Worm (Caenorhabditis elegans) whole organism, L3 larva: ENCODE data around the gene str-250.

Source experiments
- ceh-16 ChIP-seq: sonication (generic microtip); optimal IDR thresholded peaks from 2 replicates; lab custom pipeline; 2017; ENCODE audit warnings: missing biosample characterization, missing genetic modification characterization
- nhr-25 ChIP-seq: sonication (generic microtip); optimal IDR thresholded peaks from 2 replicates; lab custom pipeline; 2017; ENCODE audit warnings: missing biosample characterization, missing genetic modification characterization
- nhr-77 ChIP-seq: fragments of 150-350 bp; optimal IDR thresholded peaks from 2 replicates; lab custom pipeline; 2014; ENCODE audit warnings: missing biosample characterization, missing genetic modification characterization
- pha-4 ChIP-seq: fragments of 150-350 bp; optimal IDR thresholded peaks from 2 replicates; lab custom pipeline; 2014; ENCODE audit warnings: missing biosample characterization, missing genetic modification reagents, missing genetic modification characterization
- skn-1 ChIP-seq: fragments of 150-350 bp; optimal IDR thresholded peaks from 2 replicates; lab custom pipeline; 2014; ENCODE audit warnings: missing biosample characterization, missing genetic modification characterization
- snpc-4 ChIP-seq: fragments of 150-350 bp; optimal IDR thresholded peaks from 2 replicates; lab custom pipeline; 2014; ENCODE audit warnings: missing biosample characterization, missing genetic modification characterization

DNA sequence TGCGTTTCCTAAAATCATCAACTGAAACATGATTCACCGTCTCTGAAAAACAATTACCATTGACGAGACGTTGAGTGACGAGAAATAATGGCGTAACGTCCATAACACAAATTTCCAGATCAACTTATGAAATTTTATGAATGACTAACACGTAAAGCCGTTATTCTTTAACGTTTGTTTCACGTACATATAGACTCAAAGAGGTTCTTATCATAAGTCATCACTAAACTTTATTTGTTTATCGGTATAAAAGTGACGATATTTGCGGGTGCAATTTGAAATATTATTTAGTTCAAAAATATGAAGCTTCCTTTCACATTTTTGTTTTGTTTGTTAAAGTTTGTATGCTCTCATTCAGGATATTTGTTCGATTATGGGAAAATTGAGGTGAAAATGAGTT is 19.2 kb upstream of the str-250 start, which contains the start of gene oac-3:
- TF ChIP-seq nhr-25 (tag; lab: Kevin White, UChicago) (no peak), skn-1 (tag; lab: Kevin White, UChicago) (no peak), ceh-16 (tag; lab: Kevin White, UChicago) (no peak), pha-4 (no peak), snpc-4 (tag; lab: Kevin White, UChicago) (no peak), nhr-77 (tag; lab: Kevin White, UChicago) (no peak)
